Worm (Caenorhabditis elegans) whole organism, L3 larva: ENCODE results near the gene B0304.2.

Experiments used
- ceh-82 ChIP-seq: fragments of 150-350 bp; optimal IDR thresholded peaks from 2 replicates; lab custom pipeline; 2014; ENCODE audit warnings: missing biosample characterization, missing genetic modification characterization
- elt-3 ChIP-seq, 3 experiments: fragments of 150-350 bp in 1 of 3; sonication (generic microtip) in 2 of 3; optimal IDR thresholded peaks; 2 replicates in 2 of 3; 4 replicates in 1 of 3; lab custom pipeline; 2014 to 2017; ENCODE audit warnings: missing biosample characterization in 3 of 3, missing genetic modification characterization in 3 of 3
- fos-1 ChIP-seq: fragments of 150-350 bp; optimal IDR thresholded peaks from 2 replicates; lab custom pipeline; 2014; ENCODE audit warnings: missing biosample characterization, missing genetic modification characterization
- mdl-1 ChIP-seq: fragments of 150-350 bp; optimal IDR thresholded peaks from 2 replicates; lab custom pipeline; 2014; ENCODE audit warnings: missing biosample characterization, missing genetic modification characterization
- nhr-237 ChIP-seq: fragments of 150-350 bp; optimal IDR thresholded peaks from 2 replicates; lab custom pipeline; 2014; ENCODE audit warnings: missing biosample characterization, missing genetic modification characterization
- nhr-77 ChIP-seq: fragments of 150-350 bp; optimal IDR thresholded peaks from 2 replicates; lab custom pipeline; 2014; ENCODE audit warnings: missing biosample characterization, missing genetic modification characterization

DNA sequence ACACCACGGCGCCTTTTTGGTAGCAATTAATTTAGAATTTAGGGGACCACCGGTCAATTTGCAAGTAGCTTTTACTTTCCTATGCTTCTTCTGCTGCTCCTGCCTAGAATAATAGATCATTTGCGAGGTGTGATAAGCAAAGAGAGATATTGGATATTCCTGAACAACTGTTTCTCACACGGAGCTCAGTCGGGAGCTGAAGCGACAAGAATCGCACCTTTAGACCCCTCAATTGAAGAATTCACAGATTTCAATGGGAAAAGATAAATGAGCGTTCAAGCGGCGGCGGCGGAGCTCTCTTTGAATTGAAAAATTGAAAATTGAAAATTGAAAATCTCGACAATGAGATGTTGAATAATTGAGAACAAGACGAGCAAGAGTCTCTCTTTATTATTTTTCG is 49.2 kb downstream of the B0304.2 start:
- no peak for TF ChIP-seq nhr-237 (tag; lab: Kevin White, UChicago)
- TF ChIP-seq ceh-82 (tag; lab: Kevin White, UChicago) = no peak
- no peak for TF ChIP-seq fos-1 (tag; lab: Kevin White, UChicago)
- no peak for TF ChIP-seq elt-3 (tag; optimal IDR thresholded peaks at IDR 0.05; lab: Kevin White, UChicago)
- TF ChIP-seq nhr-77 (tag; lab: Kevin White, UChicago) = no peak
- no peak for TF ChIP-seq mdl-1
